Worm (Caenorhabditis elegans) whole organism, early embryonic: Measurements from ENCODE around the gene F22B5.5.
"Not testable (repeated sequence)": the region's sequence is repeated elsewhere in the genome, so short reads cannot be mapped to it uniquely, and the experiment has no call there.

Experiments
- B0310.2 ChIP-seq: sonication (generic microtip); optimal IDR thresholded peaks from 2 replicates; lab custom pipeline; 2016; ENCODE audit warnings: mild to moderate bottlenecking, missing genetic modification characterization, missing compliant biosample characterization
- F13C5.2 ChIP-seq: sonication (generic microtip); optimal IDR thresholded peaks from 2 replicates; lab custom pipeline; 2017; ENCODE audit warnings: mild to moderate bottlenecking, missing genetic modification characterization, inconsistent platforms, missing compliant biosample characterization
- ama-1 ChIP-seq: fragments of 150-350 bp; optimal IDR thresholded peaks from 2 replicates; lab custom pipeline; 2014
- ceh-13 ChIP-seq: fragments of 200-800 bp; sonication (Bioruptor generic); optimal IDR thresholded peaks from 2 replicates; lab custom pipeline; 2018; ENCODE audit warnings: mild to moderate bottlenecking, missing genetic modification characterization, missing compliant biosample characterization
- ceh-36 ChIP-seq: sonication (generic microtip); optimal IDR thresholded peaks from 2 replicates; lab custom pipeline; 2016; ENCODE audit warnings: missing genetic modification characterization, inconsistent platforms, missing compliant biosample characterization
- flt-1 ChIP-seq: fragments of 200-800 bp; sonication (Bioruptor generic); IDR thresholded peaks from 2 replicates; pipeline ENCODE4 v1.3.6; 2022; ENCODE audit warnings: missing genetic modification characterization, missing compliant biosample characterization
- hmbx-1 ChIP-seq: sonication (generic microtip); optimal IDR thresholded peaks from 2 replicates; lab custom pipeline; 2016; ENCODE audit warnings: mild to moderate bottlenecking, missing genetic modification characterization, missing compliant biosample characterization
- hnd-1 ChIP-seq: sonication (generic microtip); optimal IDR thresholded peaks from 2 replicates; lab custom pipeline; 2016; ENCODE audit warnings: missing genetic modification characterization, missing compliant biosample characterization
- scrt-1 ChIP-seq: fragments of 200-800 bp; sonication (Bioruptor generic); IDR thresholded peaks from 2 replicates; pipeline ENCODE4 v1.3.6; 2022; ENCODE audit warnings: missing genetic modification characterization, missing compliant biosample characterization
- tbx-11 ChIP-seq: fragments of 200-800 bp; sonication (Bioruptor generic); IDR thresholded peaks from 2 replicates; pipeline ENCODE4 v1.3.6; 2022; ENCODE audit warnings: missing genetic modification characterization, missing compliant biosample characterization

ce11 chrII:8419798-8420197, 34.6 kb downstream of the F22B5.5 start, which contains the start of gene F14E5.8:
- TF ChIP-seq tbx-11 (GFP tag; lab: Robert Waterston, UW); scrt-1 (GFP tag; lab: Robert Waterston, UW); ama-1 (lab: Kevin White, UChicago); ceh-36; B0310.2 (tag; lab: Kevin White, UChicago); hmbx-1 (tag; lab: Kevin White, UChicago); hnd-1 (tag; lab: Kevin White, UChicago); F13C5.2 (tag; lab: Kevin White, UChicago); flt-1 (GFP tag; lab: Robert Waterston, UW); ceh-13 (GFP tag; lab: Kevin White, UChicago): not testable (repeated sequence)
